Worm (Caenorhabditis elegans) whole organism, L4/young adult: ENCODE measurements around the gene T27A8.7.

Experiments
- W03F9.2 ChIP-seq: fragments of 150-350 bp; optimal IDR thresholded peaks from 2 replicates; lab custom pipeline; 2014; ENCODE audit warnings: missing biosample characterization, missing genetic modification characterization
- dao-5 ChIP-seq: sonication (generic microtip); optimal IDR thresholded peaks from 2 replicates; lab custom pipeline; 2016; ENCODE audit warnings: missing genotype, missing genetic modification characterization, moderate library complexity, missing compliant biosample characterization
- him-1 ChIP-seq: sonication (generic microtip); optimal IDR thresholded peaks from 2 replicates; lab custom pipeline; 2016; ENCODE audit warnings: missing genotype, missing genetic modification reagents, missing genetic modification characterization, missing compliant biosample characterization

T27A8.7 gene

ce11 chrX:16055245-16055644, at the start of gene T27A8.7:
Gene T27A8.7, plus strand, starts transcription at chrX:16055545.
- no peak for TF ChIP-seq him-1 (tag; lab: Kevin White, UChicago)
- no peak for TF ChIP-seq dao-5 (tag; lab: Kevin White, UChicago)
- TF ChIP-seq W03F9.2: no peak

- TF ChIP-seq W03F9.2 (no peak), dao-5 (tag; lab: Kevin White, UChicago) (no peak), him-1 (tag; lab: Kevin White, UChicago) (no peak)
These were observed 48.8 kb upstream of the T27A8.7 start, which contains the start of gene C09G1.4 for ce11 chrX:16006529-16006928. Gene C09G1.4, minus strand, starts transcription at chrX:16006629.

- TF ChIP-seq him-1 (tag; lab: Kevin White, UChicago) (no peak), dao-5 (tag; lab: Kevin White, UChicago) (no peak), W03F9.2 (no peak)
These were observed 38.5 kb upstream of the T27A8.7 start, which contains the start of the genes VB0395L.1 and nhx-1 for ce11 chrX:16016796-16017195. Gene VB0395L.1, minus strand, starts transcription at chrX:16016981. Gene nhx-1, plus strand, starts transcription at chrX:16017121.

ce11 chrX:16024558-16024957, 30.8 kb upstream of the T27A8.7 start:
- no peak for TF ChIP-seq dao-5 (tag; lab: Kevin White, UChicago)
- TF ChIP-seq him-1 (tag; lab: Kevin White, UChicago): peak; percentile 50

ce11 chrX:16028980-16029379, 26.4 kb upstream of the T27A8.7 start:
- TF ChIP-seq him-1 (tag; lab: Kevin White, UChicago) (no peak), W03F9.2 (no peak), dao-5 (tag; lab: Kevin White, UChicago) (no peak)

- TF ChIP-seq dao-5 (tag; lab: Kevin White, UChicago): no peak
- no peak for TF ChIP-seq him-1 (tag; lab: Kevin White, UChicago)
- TF ChIP-seq W03F9.2: no peak
These were observed 24.8 kb upstream of the T27A8.7 start, which contains the start of gene mboa-1 for ce11 chrX:16030506-16030905. Gene mboa-1, plus strand, starts transcription at chrX:16030806.

- TF ChIP-seq dao-5 (tag; lab: Kevin White, UChicago) (no peak), him-1 (tag; lab: Kevin White, UChicago) (no peak), W03F9.2 (no peak)
These were observed 16.2 kb upstream of the T27A8.7 start for ce11 chrX:16039173-16039572.

ce11 chrX:16040207-16040716, 15.1 kb upstream of the T27A8.7 start, which contains the start of gene B0395.3:
Gene B0395.3, minus strand, starts transcription at chrX:16040257.
- TF ChIP-seq him-1 (tag; lab: Kevin White, UChicago): no peak
- TF ChIP-seq W03F9.2: no peak
- TF ChIP-seq dao-5 (tag; lab: Kevin White, UChicago): no peak

ce11 chrX:16041808-16042207, 13.5 kb upstream of the T27A8.7 start:
- no peak for TF ChIP-seq dao-5 (tag; lab: Kevin White, UChicago)
- no peak for TF ChIP-seq W03F9.2
- TF ChIP-seq him-1 (tag; lab: Kevin White, UChicago): no peak

ce11 chrX:16042480-16042879, 12.9 kb upstream of the T27A8.7 start:
- no peak for TF ChIP-seq dao-5 (tag; lab: Kevin White, UChicago)
- TF ChIP-seq W03F9.2: no peak
- TF ChIP-seq him-1 (tag; lab: Kevin White, UChicago): no peak

ce11 chrX:16044325-16044724, 11.0 kb upstream of the T27A8.7 start:
- TF ChIP-seq W03F9.2 (no peak), him-1 (tag; lab: Kevin White, UChicago) (no peak), dao-5 (tag; lab: Kevin White, UChicago) (no peak)

ce11 chrX:16046379-16046778, 9.0 kb upstream of the T27A8.7 start:
- TF ChIP-seq W03F9.2: no peak
- TF ChIP-seq him-1 (tag; lab: Kevin White, UChicago): no peak
- no peak for TF ChIP-seq dao-5 (tag; lab: Kevin White, UChicago)

- no peak for TF ChIP-seq him-1 (tag; lab: Kevin White, UChicago)
- TF ChIP-seq W03F9.2: no peak
- no peak for TF ChIP-seq dao-5 (tag; lab: Kevin White, UChicago)
These were observed 5.8 kb upstream of the T27A8.7 start, which contains the start of gene cpd-2 for ce11 chrX:16049573-16049972. Gene cpd-2, plus strand, starts transcription at chrX:16049873.

ce11 chrX:16056404-16056803, 1.1 kb downstream of the T27A8.7 start:
- TF ChIP-seq dao-5 (tag; lab: Kevin White, UChicago): peak; percentile 64
- peak; percentile 99 for TF ChIP-seq him-1 (tag; lab: Kevin White, UChicago)
- peak; percentile 98 for TF ChIP-seq W03F9.2

ce11 chrX:16058845-16059244, 3.5 kb downstream of the T27A8.7 start, which contains the start of gene T27A8.2:
Gene T27A8.2, minus strand, starts transcription at chrX:16058945.
- TF ChIP-seq him-1 (tag; lab: Kevin White, UChicago) (no peak), dao-5 (tag; lab: Kevin White, UChicago) (no peak), W03F9.2 (no peak)
